Worm (Caenorhabditis elegans) whole organism, midembryonic: ENCODE measurements around the gene R13D11.3.

Experiments used
- T22C8.4 ChIP-seq: fragments of 200-800 bp; sonication (Bioruptor generic); IDR thresholded peaks from 2 replicates; pipeline ENCODE4 v1.3.6; 2022; ENCODE audit warnings: missing genetic modification characterization, missing compliant biosample characterization
- cog-1 ChIP-seq: sonication (generic microtip); optimal IDR thresholded peaks from 2 replicates; lab custom pipeline; 2016; ENCODE audit warnings: missing genetic modification characterization, missing compliant biosample characterization
- flt-1 ChIP-seq: fragments of 200-800 bp; sonication (Bioruptor generic); IDR thresholded peaks from 2 replicates; pipeline ENCODE4 v1.3.6; 2022; ENCODE audit warnings: missing genetic modification characterization, missing compliant biosample characterization
- klf-2 ChIP-seq: fragments of 200-800 bp; sonication (Bioruptor generic); conservative IDR thresholded peaks from 2 replicates; pipeline ENCODE4 v1.3.6; 2022; ENCODE audit warnings: missing genetic modification reagents, missing genetic modification characterization, missing compliant biosample characterization
- med-1 ChIP-seq: sonication (generic microtip); optimal IDR thresholded peaks from 2 replicates; lab custom pipeline; 2017; ENCODE audit warnings: missing genetic modification characterization, mild to moderate bottlenecking, missing compliant biosample characterization, antibody characterized with exemption, missing genetic modification reagents; ENCODE audit not compliant: insufficient read depth
- tab-1 ChIP-seq: fragments of 200-800 bp; sonication (Bioruptor generic); IDR thresholded peaks from 2 replicates; pipeline ENCODE4 v1.3.6; 2022; ENCODE audit warnings: missing genetic modification characterization, missing compliant biosample characterization
- ztf-23 ChIP-seq: fragments of 200-800 bp; sonication (Bioruptor generic); IDR thresholded peaks from 2 replicates; pipeline ENCODE4 v1.3.6; 2022; ENCODE audit warnings: missing genetic modification reagents, missing genetic modification characterization, missing compliant biosample characterization
- ztf-29 ChIP-seq: fragments of 200-800 bp; sonication (Bioruptor generic); IDR thresholded peaks from 2 replicates; pipeline ENCODE4 v1.3.6; 2022; ENCODE audit warnings: missing genetic modification reagents, missing genetic modification characterization, missing compliant biosample characterization

DNA sequence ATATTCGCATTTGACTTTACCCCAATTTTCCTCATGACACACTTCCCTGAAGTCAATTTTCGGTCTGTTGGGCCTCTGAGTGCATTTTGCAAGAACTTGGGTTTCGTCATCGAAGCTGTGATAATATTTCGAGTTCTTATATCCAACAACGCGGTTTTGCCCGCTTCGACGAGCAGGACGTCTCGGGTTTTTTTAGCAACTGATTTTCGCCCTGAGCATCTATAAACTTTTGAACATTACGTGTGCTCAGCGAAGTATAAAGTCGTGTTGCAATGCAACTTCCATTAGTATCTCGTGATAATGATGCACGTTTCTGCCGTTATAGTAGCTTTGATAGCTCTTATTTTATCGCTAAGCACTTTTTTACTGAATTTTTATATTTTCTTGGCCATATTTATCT is 34.8 kb upstream of the R13D11.3 start, which contains the start of gene srbc-60:
- TF ChIP-seq tab-1, result no peak
- no peak for TF ChIP-seq flt-1 (GFP tag; lab: Robert Waterston, UW)
- no peak for TF ChIP-seq med-1
- TF ChIP-seq T22C8.4 (GFP tag; lab: Robert Waterston, UW), result no peak
- no peak for TF ChIP-seq klf-2 (GFP tag; lab: Robert Waterston, UW)
- no peak for TF ChIP-seq cog-1 (tag; lab: Kevin White, UChicago)
- TF ChIP-seq ztf-29 (GFP tag; lab: Robert Waterston, UW), result no peak
- TF ChIP-seq ztf-23, result no peak
